Worm (Caenorhabditis elegans): ENCODE data around the gene T03F6.4.

- TF ChIP-seq nhr-76 (tag; optimal IDR thresholded peaks at IDR 0.05) (no peak), ceh-16 (tag; optimal IDR thresholded peaks at IDR 0.05) (no peak)
Observed at ce11 chrIII:13348891-13349290, 37.1 kb upstream of the T03F6.4 start.
